Worm (Caenorhabditis elegans) whole organism, midembryonic: ENCODE data around the gene F28H7.2.

Experiments used
- T22C8.4 ChIP-seq: fragments of 200-800 bp; sonication (Bioruptor generic); IDR thresholded peaks from 2 replicates; pipeline ENCODE4 v1.3.6; 2022; ENCODE audit warnings: missing genetic modification characterization, missing compliant biosample characterization
- cog-1 ChIP-seq: sonication (generic microtip); optimal IDR thresholded peaks from 2 replicates; lab custom pipeline; 2016; ENCODE audit warnings: missing genetic modification characterization, missing compliant biosample characterization
- flt-1 ChIP-seq: fragments of 200-800 bp; sonication (Bioruptor generic); IDR thresholded peaks from 2 replicates; pipeline ENCODE4 v1.3.6; 2022; ENCODE audit warnings: missing genetic modification characterization, missing compliant biosample characterization
- klf-2 ChIP-seq: fragments of 200-800 bp; sonication (Bioruptor generic); conservative IDR thresholded peaks from 2 replicates; pipeline ENCODE4 v1.3.6; 2022; ENCODE audit warnings: missing genetic modification reagents, missing genetic modification characterization, missing compliant biosample characterization
- med-1 ChIP-seq: sonication (generic microtip); optimal IDR thresholded peaks from 2 replicates; lab custom pipeline; 2017; ENCODE audit warnings: missing genetic modification characterization, mild to moderate bottlenecking, missing compliant biosample characterization, antibody characterized with exemption, missing genetic modification reagents; ENCODE audit not compliant: insufficient read depth
- ref-1 ChIP-seq: fragments of 200-800 bp; sonication (Bioruptor generic); conservative IDR thresholded peaks from 2 replicates; pipeline ENCODE4 v1.3.6; 2022; ENCODE audit warnings: missing genetic modification reagents, missing genetic modification characterization, missing compliant biosample characterization
- tab-1 ChIP-seq: fragments of 200-800 bp; sonication (Bioruptor generic); IDR thresholded peaks from 2 replicates; pipeline ENCODE4 v1.3.6; 2022; ENCODE audit warnings: missing genetic modification characterization, missing compliant biosample characterization
- ztf-23 ChIP-seq: fragments of 200-800 bp; sonication (Bioruptor generic); IDR thresholded peaks from 2 replicates; pipeline ENCODE4 v1.3.6; 2022; ENCODE audit warnings: missing genetic modification reagents, missing genetic modification characterization, missing compliant biosample characterization
- ztf-29 ChIP-seq: fragments of 200-800 bp; sonication (Bioruptor generic); IDR thresholded peaks from 2 replicates; pipeline ENCODE4 v1.3.6; 2022; ENCODE audit warnings: missing genetic modification reagents, missing genetic modification characterization, missing compliant biosample characterization

The F28H7.2 gene

DNA sequence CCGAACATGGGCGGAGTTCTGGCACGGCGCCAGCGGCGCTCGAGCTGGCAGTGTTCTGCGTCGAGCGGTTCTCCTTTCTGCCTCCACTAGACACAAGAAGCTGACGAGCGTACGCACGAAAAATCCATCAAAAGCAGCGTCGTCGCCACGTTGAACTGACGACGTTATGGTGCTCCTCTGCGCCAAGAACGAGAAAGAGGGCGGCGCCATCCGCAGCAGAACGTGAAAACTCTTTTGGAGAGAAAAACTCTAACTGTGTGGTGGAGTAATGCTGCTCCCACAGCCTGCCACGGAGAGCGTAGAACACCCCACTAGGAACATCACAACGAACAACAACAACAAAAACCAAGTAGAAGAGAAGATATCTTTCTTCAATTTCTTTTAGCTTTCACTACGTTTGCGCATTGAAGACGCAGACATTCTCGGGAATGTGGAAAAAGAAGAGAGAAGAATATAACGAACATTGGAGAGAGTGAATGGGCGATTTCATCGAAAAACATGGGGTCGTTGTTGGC is 25.7 kb upstream of the F28H7.2 start:
- TF ChIP-seq ref-1 (GFP tag; lab: Robert Waterston, UW) (no peak), cog-1 (tag; lab: Kevin White, UChicago) (no peak), klf-2 (no peak), med-1 (GFP tag; lab: Kevin White, UChicago) (no peak), ztf-29 (no peak), tab-1 (no peak), T22C8.4 (no peak)

DNA sequence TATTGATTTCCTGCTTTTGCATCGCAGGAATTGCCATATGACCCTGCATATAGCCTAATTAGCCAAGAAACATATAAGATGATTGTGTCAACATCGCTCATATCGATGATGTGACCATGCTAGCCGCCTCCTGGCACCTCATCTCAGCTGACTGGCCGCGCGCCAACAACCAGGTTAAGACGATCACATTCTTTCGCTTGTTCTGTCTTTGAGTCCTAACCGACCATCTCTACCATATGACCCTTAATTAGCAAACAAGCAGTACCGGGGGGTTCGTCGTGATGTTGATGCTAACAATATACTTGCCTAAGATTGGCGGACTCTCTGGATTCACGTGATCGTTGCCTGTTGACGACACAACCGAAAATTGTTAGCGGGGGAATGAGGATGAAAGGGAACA is 25.1 kb upstream of the F28H7.2 start:
- TF ChIP-seq cog-1 (tag; lab: Kevin White, UChicago), result no peak
- no peak for TF ChIP-seq ztf-29
- no peak for TF ChIP-seq flt-1 (GFP tag; lab: Robert Waterston, UW)
- TF ChIP-seq med-1 (GFP tag; lab: Kevin White, UChicago), result no peak

DNA sequence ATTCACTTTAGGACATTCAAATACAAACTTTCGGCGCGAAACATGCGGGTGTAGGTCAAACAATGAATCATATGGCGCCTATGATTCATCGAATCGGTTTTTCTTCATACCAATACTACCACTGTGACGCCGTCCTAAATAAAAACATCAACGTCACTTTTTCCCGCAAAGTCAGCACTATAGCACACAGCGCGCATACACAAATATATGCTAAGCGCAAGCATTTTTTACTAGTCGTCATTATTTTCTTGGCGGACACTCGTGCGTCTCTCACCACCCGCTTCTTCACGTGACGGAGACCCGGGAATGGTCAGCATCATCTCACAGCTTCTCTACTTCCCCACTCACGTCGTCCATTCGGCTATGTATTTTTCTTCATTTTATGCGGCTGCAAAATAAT is 24.5 kb upstream of the F28H7.2 start:
- no peak for TF ChIP-seq ref-1 (GFP tag; lab: Robert Waterston, UW)
- no peak for TF ChIP-seq ztf-23 (GFP tag; lab: Robert Waterston, UW)

DNA sequence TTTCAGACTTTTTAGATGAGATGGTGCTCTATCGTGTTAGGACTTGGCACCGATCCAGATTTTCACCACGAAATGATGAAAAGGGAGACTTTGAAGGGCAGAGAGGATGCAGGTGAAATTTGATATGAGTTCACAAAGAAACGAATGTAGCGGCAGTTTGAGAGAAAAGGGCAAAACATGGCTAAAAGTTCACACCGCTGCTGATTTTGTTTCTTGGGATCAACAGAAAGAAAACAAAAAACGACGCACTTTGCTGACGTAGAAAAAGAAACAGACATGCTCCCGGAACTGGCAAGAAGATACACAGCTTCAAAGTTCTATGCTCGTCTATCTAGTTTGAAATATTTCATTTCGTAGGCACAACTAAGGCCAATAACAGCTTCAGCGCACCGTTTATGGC is 24.1 kb upstream of the F28H7.2 start:
- TF ChIP-seq med-1 (GFP tag; lab: Kevin White, UChicago) (no peak), flt-1 (GFP tag; lab: Robert Waterston, UW) (no peak), ztf-23 (GFP tag; lab: Robert Waterston, UW) (no peak)

DNA sequence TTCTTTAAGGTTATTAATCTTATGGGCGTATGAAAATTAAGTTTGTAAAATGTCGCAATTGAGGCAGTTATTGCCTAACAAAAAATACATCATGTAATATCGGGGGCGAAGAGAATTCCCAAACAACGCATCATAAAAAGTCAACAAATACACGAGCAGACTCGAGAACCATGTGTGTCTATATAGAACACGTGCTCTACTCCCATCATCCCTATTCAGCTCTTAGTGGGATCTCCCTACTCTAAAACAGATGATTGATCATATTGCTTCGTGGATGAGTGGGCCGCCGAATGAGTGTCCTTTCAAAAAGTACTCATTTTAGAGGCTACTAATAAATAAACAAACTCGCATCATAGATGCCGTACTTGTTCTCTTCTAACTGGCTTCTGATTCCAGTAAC is 23.2 kb upstream of the F28H7.2 start:
- no peak for TF ChIP-seq ztf-23 (GFP tag; lab: Robert Waterston, UW)
- no peak for TF ChIP-seq flt-1 (GFP tag; lab: Robert Waterston, UW)
- TF ChIP-seq klf-2, result no peak
- TF ChIP-seq cog-1 (tag; lab: Kevin White, UChicago), result no peak
- no peak for TF ChIP-seq T22C8.4

DNA sequence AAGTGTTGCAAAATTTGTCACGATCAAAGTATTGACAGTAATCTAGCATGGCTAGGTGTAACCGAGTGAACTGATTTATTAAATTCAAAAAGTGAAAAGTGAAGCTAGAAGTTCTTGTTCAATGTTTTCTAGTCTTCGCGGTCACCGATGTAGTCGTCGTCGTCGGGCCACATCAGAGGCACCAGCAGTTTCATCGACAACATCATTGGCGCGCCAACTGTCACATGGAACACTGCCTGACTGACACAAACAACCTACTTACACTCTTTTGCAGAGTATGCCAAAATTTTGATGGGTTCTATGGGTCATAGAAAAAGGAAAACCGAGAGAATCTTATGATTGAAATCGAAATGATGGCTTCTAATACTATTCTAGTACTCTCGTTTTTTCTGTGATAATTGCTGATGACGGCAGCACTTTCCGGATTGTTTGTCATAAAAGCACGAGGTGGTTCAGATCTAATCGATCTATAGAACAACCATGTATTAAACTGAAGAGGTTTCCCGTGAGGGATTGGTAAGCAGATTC is 22.2 kb upstream of the F28H7.2 start:
- no peak for TF ChIP-seq ztf-29
- TF ChIP-seq tab-1, result no peak
- TF ChIP-seq ztf-23 (GFP tag; lab: Robert Waterston, UW), result no peak
- no peak for TF ChIP-seq flt-1 (GFP tag; lab: Robert Waterston, UW)
- no peak for TF ChIP-seq cog-1 (tag; lab: Kevin White, UChicago)
- TF ChIP-seq klf-2, result no peak
- no peak for TF ChIP-seq ref-1 (GFP tag; lab: Robert Waterston, UW)
- no peak for TF ChIP-seq T22C8.4
- TF ChIP-seq med-1 (GFP tag; lab: Kevin White, UChicago), result no peak

DNA sequence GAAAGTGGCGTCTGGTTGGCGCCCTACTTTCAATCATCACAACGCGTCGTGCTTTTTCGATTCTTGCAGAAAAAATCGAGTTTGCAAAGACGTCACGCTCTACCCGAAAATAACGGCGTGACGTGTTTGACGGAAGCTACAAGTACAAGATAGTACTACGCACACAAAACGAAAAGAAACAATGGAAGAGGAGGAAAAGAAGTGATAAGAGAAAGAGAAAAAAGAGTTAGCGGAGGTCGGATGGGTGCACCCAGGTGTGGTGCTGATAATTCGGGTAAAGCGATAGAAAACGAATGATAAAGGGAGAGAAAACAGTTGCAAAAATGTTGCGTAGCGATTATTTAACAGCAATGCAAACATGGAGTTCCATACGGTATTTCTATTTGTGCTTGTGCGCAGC is 21.0 kb upstream of the F28H7.2 start:
- TF ChIP-seq tab-1, result no peak
- no peak for TF ChIP-seq T22C8.4
- TF ChIP-seq flt-1 (GFP tag; lab: Robert Waterston, UW), result no peak
- TF ChIP-seq klf-2, result no peak
- TF ChIP-seq med-1 (GFP tag; lab: Kevin White, UChicago), result no peak
- TF ChIP-seq cog-1 (tag; lab: Kevin White, UChicago), result no peak
- no peak for TF ChIP-seq ztf-23 (GFP tag; lab: Robert Waterston, UW)
- TF ChIP-seq ztf-29, result no peak
- TF ChIP-seq ref-1 (GFP tag; lab: Robert Waterston, UW), result no peak

DNA sequence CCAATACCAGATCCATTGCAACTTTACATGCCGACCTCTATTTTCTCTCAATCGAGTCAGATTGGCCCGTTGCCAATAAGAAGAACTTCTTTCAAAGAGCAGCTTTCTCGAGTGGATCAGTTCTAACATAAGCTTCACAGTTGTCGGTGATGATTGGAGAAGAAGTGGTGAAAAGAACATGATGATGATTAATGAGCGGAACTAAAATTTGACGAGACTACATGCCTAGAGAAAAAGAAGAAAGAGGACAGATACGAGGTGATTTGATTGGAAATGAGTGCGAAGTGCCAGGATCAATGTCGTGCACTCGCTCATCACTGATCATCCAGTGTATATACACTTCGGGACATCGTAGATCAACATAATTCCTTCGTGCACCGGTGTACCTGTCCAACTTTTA is 20.1 kb upstream of the F28H7.2 start:
- TF ChIP-seq ref-1 (GFP tag; lab: Robert Waterston, UW), result no peak
- TF ChIP-seq flt-1 (GFP tag; lab: Robert Waterston, UW), result no peak
- no peak for TF ChIP-seq cog-1 (tag; lab: Kevin White, UChicago)
- no peak for TF ChIP-seq med-1 (GFP tag; lab: Kevin White, UChicago)
- no peak for TF ChIP-seq T22C8.4
- TF ChIP-seq tab-1, result no peak
- no peak for TF ChIP-seq klf-2
- no peak for TF ChIP-seq ztf-23 (GFP tag; lab: Robert Waterston, UW)
- TF ChIP-seq ztf-29, result no peak

DNA sequence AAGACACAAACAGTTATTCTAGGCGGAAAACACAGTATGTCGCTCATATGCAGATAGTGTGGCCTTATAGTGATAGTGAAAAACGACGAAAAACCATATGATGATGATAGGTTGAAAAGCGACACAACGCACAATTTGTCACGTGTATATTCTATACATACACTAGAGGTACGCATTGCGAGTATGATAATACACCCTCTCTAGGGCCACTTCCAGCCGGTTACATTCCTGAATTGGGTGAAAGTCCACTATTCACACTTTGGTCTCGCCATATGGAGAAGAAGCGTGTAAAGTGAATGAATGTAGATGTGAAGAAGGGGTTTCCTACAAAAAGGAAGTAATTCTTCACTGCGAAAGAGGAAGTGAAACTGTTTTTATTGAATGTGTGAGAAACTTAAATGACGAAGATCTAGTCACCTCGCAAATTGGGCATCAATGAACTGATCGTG is 18.2 kb upstream of the F28H7.2 start:
- no peak for TF ChIP-seq flt-1 (GFP tag; lab: Robert Waterston, UW)
- TF ChIP-seq klf-2, result no peak
- no peak for TF ChIP-seq ztf-29
- TF ChIP-seq med-1 (GFP tag; lab: Kevin White, UChicago), result no peak
- TF ChIP-seq tab-1, result no peak
- no peak for TF ChIP-seq cog-1 (tag; lab: Kevin White, UChicago)
- no peak for TF ChIP-seq T22C8.4
- no peak for TF ChIP-seq ref-1 (GFP tag; lab: Robert Waterston, UW)
- TF ChIP-seq ztf-23 (GFP tag; lab: Robert Waterston, UW), result no peak

DNA sequence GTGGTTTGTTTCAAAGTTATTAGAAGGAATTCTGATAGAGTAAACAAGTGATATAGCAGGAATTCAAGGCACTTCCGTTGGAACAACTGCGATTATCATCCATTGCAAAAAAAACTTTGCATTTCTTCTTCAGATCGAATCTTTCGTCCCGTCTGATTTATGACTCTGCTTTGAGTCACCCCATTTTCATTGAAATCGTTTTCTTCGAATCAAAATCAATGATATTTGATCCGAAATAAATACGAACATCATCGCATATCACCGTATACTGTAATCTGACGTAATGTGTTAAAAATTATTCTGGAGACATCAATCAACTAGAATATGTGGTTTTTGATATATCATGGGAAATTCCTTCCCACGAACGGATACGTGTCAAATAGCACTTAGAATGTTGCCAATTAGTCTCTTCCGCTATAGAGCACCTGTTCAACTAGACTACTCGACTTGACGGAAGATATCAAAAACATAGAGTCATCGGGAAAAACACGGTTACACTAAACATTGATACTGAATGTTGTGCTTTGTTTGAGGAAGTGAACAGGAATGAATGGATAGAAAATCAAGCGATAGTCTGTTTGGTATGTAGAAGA is 16.8 kb upstream of the F28H7.2 start:
- TF ChIP-seq flt-1 (GFP tag; lab: Robert Waterston, UW) (no peak), ztf-23 (GFP tag; lab: Robert Waterston, UW) (no peak)

DNA sequence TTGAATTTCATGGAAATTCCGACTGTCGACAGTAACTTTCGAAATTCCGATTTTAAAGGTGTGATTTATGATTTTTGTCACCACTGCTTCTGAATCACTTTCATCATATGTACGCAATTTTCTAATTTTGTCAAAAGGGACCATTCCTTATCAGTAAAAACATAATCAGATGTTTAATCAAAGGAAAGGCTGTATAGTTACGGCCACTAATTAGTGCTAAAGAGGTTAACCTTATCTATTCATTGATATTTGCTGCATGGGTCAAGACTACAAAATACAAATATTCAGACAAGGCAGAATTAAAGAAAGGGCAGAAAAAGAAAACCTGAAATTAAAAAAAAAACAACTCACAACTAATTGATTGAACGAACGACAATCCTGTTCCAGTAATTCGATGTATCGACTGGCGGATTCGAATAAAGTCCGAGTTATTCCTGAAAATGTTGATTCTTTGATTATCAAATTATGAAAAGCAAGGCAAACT is 15.7 kb upstream of the F28H7.2 start, which contains the start of gene T28B11.1:
T28B11.1 (minus strand) TSS at position 434 of the 484 bp plus-strand sequence.
- TF ChIP-seq T22C8.4 (no peak), klf-2 (no peak), cog-1 (tag; lab: Kevin White, UChicago) (no peak), ztf-23 (GFP tag; lab: Robert Waterston, UW) (no peak)
